Worm (Caenorhabditis elegans): ENCODE results near the gene C02F4.5.

DNA sequence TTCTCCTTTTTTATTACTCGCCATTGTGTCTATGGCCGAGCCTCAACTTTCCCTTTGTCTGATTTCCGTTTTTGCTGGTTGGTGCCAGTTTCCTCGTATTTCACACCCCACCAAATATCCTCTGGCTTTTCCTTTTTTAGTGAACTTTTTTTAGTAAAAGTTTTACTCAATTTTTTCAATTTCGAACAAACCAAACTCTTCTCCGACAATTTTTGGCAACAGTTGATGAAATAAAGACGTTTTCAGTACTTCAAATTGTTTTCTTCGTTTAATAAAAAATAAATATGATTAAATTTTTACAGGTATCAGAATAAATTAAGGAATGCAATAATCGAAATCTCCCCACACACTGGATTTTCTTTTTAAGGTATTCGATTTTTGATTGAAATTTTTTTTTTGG, 2.8 kb downstream of the C02F4.5 start, which contains the start of gene cal-4:
- no peak for TF ChIP-seq ham-2 (GFP tag; optimal IDR thresholded peaks at IDR 0.05)
- no peak for TF ChIP-seq flh-1 (GFP tag; optimal IDR thresholded peaks at IDR 0.05)
- TF ChIP-seq lin-13 (tag; optimal IDR thresholded peaks at IDR 0.05), result no peak
- no peak for TF ChIP-seq mep-1 (tag; optimal IDR thresholded peaks at IDR 0.05)
- TF ChIP-seq sptf-1 (tag; optimal IDR thresholded peaks at IDR 0.05), result no peak
- TF ChIP-seq ztf-11 (tag; optimal IDR thresholded peaks at IDR 0.05), result no peak
- no peak for TF ChIP-seq hlh-1 (tag; optimal IDR thresholded peaks at IDR 0.05)
- TF ChIP-seq ces-1 (GFP tag; optimal IDR thresholded peaks at IDR 0.05), result no peak
- TF ChIP-seq mab-5 (tag; optimal IDR thresholded peaks at IDR 0.05), result no peak
- no peak for TF ChIP-seq nhr-12 (tag; optimal IDR thresholded peaks at IDR 0.05)
- TF ChIP-seq nhr-76 (tag; optimal IDR thresholded peaks at IDR 0.05), result no peak
- TF ChIP-seq elt-3 (tag; optimal IDR thresholded peaks at IDR 0.05), result no peak

All from whole organism, mixed stage, embryonic.